Worm (Caenorhabditis elegans) whole organism, L4 larva: Measurements from ENCODE around the gene moc-5.

Source experiments
- F37D6.2 ChIP-seq: sonication (generic microtip); optimal IDR thresholded peaks from 2 replicates; lab custom pipeline; 2016; ENCODE audit warnings: mild to moderate bottlenecking, missing genetic modification characterization, missing compliant biosample characterization
- R02D3.7 ChIP-seq: fragments of 150-350 bp; sonication (generic microtip); optimal IDR thresholded peaks from 3 replicates; lab custom pipeline; 2014; ENCODE audit warnings: missing biosample characterization, missing genetic modification characterization
- T20F7.1 ChIP-seq: fragments of 200-800 bp; sonication (Bioruptor generic); optimal IDR thresholded peaks from 2 replicates; lab custom pipeline; 2018; ENCODE audit warnings: mild to moderate bottlenecking, missing genetic modification characterization, missing compliant biosample characterization
- aha-1 ChIP-seq: fragments of 150-350 bp; peaks from one replicate; lab custom pipeline; 2014; ENCODE audit warnings: missing biosample characterization, missing genetic modification characterization
- ceh-20 ChIP-seq: fragments of 200-800 bp; sonication (Bioruptor generic); IDR thresholded peaks from 2 replicates; pipeline ENCODE4 v1.3.6; 2022; ENCODE audit warnings: missing genetic modification reagents, missing genetic modification characterization, missing compliant biosample characterization
- ceh-32 ChIP-seq: sonication (generic microtip); optimal IDR thresholded peaks from 2 replicates; lab custom pipeline; 2016; ENCODE audit warnings: mild to moderate bottlenecking, missing genetic modification characterization, missing compliant biosample characterization; ENCODE audit not compliant: poor library complexity
- cey-2 ChIP-seq: sonication (generic microtip); optimal IDR thresholded peaks from 3 replicates; lab custom pipeline; 2017; ENCODE audit warnings: missing genetic modification characterization, mild to moderate bottlenecking, missing compliant biosample characterization, antibody characterized with exemption, borderline replicate concordance; ENCODE audit not compliant: insufficient read depth
- daf-12 ChIP-seq: fragments of 150-350 bp; optimal IDR thresholded peaks from 2 replicates; lab custom pipeline; 2014; ENCODE audit warnings: missing biosample characterization, missing genetic modification reagents, missing genetic modification characterization
- daf-16 ChIP-seq, 3 experiments: sonication (generic microtip); optimal IDR thresholded peaks; 2 replicates each; lab custom pipeline; 2016 to 2017; ENCODE audit warnings: missing genetic modification characterization in 3 of 3, missing genetic modification reagents in 3 of 3, mild to moderate bottlenecking in 2 of 3, missing compliant biosample characterization in 2 of 3, missing biosample characterization in 1 of 3, moderate library complexity in 1 of 3
- dmd-6 ChIP-seq: fragments of 200-800 bp; sonication (Bioruptor generic); IDR thresholded peaks from 2 replicates; pipeline ENCODE4 v1.3.6; 2022; ENCODE audit warnings: missing genetic modification reagents, missing genetic modification characterization, missing compliant biosample characterization
- dmd-8 ChIP-seq: fragments of 200-800 bp; sonication (Bioruptor generic); IDR thresholded peaks from 2 replicates; pipeline ENCODE4 v1.3.6; 2022; ENCODE audit warnings: missing genetic modification characterization, missing compliant biosample characterization
- dmd-9 ChIP-seq: fragments of 200-800 bp; sonication (Bioruptor generic); IDR thresholded peaks from 2 replicates; pipeline ENCODE4 v1.3.6; 2022; ENCODE audit warnings: missing genetic modification reagents, missing genetic modification characterization, missing compliant biosample characterization
- dve-1 ChIP-seq: sonication (generic microtip); optimal IDR thresholded peaks from 2 replicates; lab custom pipeline; 2017; ENCODE audit warnings: antibody characterized with exemption, mild to moderate bottlenecking, missing genetic modification characterization, missing compliant biosample characterization; ENCODE audit not compliant: insufficient read depth
- gei-8 ChIP-seq: fragments of 200-800 bp; sonication (Bioruptor generic); optimal IDR thresholded peaks from 2 replicates; lab custom pipeline; 2018; ENCODE audit warnings: mild to moderate bottlenecking, missing genetic modification characterization, missing compliant biosample characterization
- hlh-30 ChIP-seq: sonication (generic microtip); optimal IDR thresholded peaks from 2 replicates; lab custom pipeline; 2017; ENCODE audit warnings: antibody characterized with exemption, mild to moderate bottlenecking, missing genetic modification characterization, missing compliant biosample characterization; ENCODE audit not compliant: insufficient read depth
- lin-1 ChIP-seq: fragments of 200-800 bp; sonication (Bioruptor generic); IDR thresholded peaks from 2 replicates; pipeline ENCODE4 v1.3.6; 2022; ENCODE audit warnings: missing genetic modification reagents, missing genetic modification characterization, missing compliant biosample characterization
- lin-13 ChIP-seq: fragments of 150-350 bp; optimal IDR thresholded peaks from 2 replicates; lab custom pipeline; 2014; ENCODE audit warnings: missing biosample characterization, missing genetic modification reagents, missing genetic modification characterization
- lin-15B ChIP-seq: fragments of 150-350 bp; sonication (generic microtip); optimal IDR thresholded peaks from 3 replicates; lab custom pipeline; 2014; ENCODE audit warnings: missing biosample characterization, missing genetic modification characterization
- madf-5 ChIP-seq, 2 experiments: fragments of 200-800 bp; sonication (Bioruptor generic); IDR thresholded peaks; 2 replicates each; pipeline ENCODE4 v1.3.6; 2022; ENCODE audit warnings: missing compliant biosample characterization in 2 of 2, missing genetic modification characterization in 2 of 2
- madf-9 ChIP-seq: fragments of 200-800 bp; sonication (Bioruptor generic); conservative IDR thresholded peaks from 2 replicates; pipeline ENCODE4 v1.3.6; 2022; ENCODE audit warnings: missing genetic modification reagents, missing genetic modification characterization, missing compliant biosample characterization
- mdl-1 ChIP-seq, 2 experiments: fragments of 150-350 bp in 1 of 2; sonication (generic microtip) in 1 of 2; optimal IDR thresholded peaks; 2 replicates each; lab custom pipeline; 2014 to 2017; ENCODE audit warnings: missing biosample characterization in 2 of 2, missing genetic modification characterization in 2 of 2
- mep-1 ChIP-seq: fragments of 150-350 bp; sonication (generic microtip); optimal IDR thresholded peaks from 3 replicates; lab custom pipeline; 2014; ENCODE audit warnings: missing biosample characterization, missing genetic modification characterization
- mes-2 ChIP-seq: sonication (generic microtip); optimal IDR thresholded peaks from 2 replicates; lab custom pipeline; 2016; ENCODE audit warnings: missing genotype, mild to moderate bottlenecking, missing genetic modification characterization, missing compliant biosample characterization; ENCODE audit not compliant: poor library complexity, severe bottlenecking
- mxl-3 ChIP-seq: fragments of 200-800 bp; sonication (Bioruptor generic); optimal IDR thresholded peaks from 2 replicates; lab custom pipeline; 2018; ENCODE audit warnings: mild to moderate bottlenecking, missing genetic modification characterization, missing compliant biosample characterization
- nhr-10 ChIP-seq: fragments of 150-350 bp; optimal IDR thresholded peaks from 2 replicates; lab custom pipeline; 2014; ENCODE audit warnings: missing biosample characterization, missing genetic modification characterization
- nhr-11 ChIP-seq: fragments of 150-350 bp; optimal IDR thresholded peaks from 2 replicates; lab custom pipeline; 2014; ENCODE audit warnings: missing biosample characterization, missing genetic modification characterization
- nhr-111 ChIP-seq: fragments of 200-800 bp; sonication (Bioruptor generic); optimal IDR thresholded peaks from 2 replicates; lab custom pipeline; 2018; ENCODE audit warnings: mild to moderate bottlenecking, missing genetic modification characterization, missing compliant biosample characterization
- nhr-25 ChIP-seq: sonication (generic microtip); optimal IDR thresholded peaks from 2 replicates; lab custom pipeline; 2017; ENCODE audit warnings: missing genetic modification characterization, mild to moderate bottlenecking, missing compliant biosample characterization, antibody characterized with exemption, moderate library complexity, borderline replicate concordance; ENCODE audit not compliant: insufficient read depth
- nhr-28 ChIP-seq: fragments of 150-350 bp; optimal IDR thresholded peaks from 2 replicates; lab custom pipeline; 2014; ENCODE audit warnings: missing biosample characterization, missing genetic modification characterization
- pqm-1 ChIP-seq: sonication (generic microtip); optimal IDR thresholded peaks from 2 replicates; lab custom pipeline; 2017; ENCODE audit warnings: missing biosample characterization, missing genetic modification characterization
- sdz-12 ChIP-seq: fragments of 200-800 bp; sonication (Bioruptor generic); optimal IDR thresholded peaks from 2 replicates; lab custom pipeline; 2018; ENCODE audit warnings: mild to moderate bottlenecking, missing genetic modification characterization, missing compliant biosample characterization
- snpc-1.2 ChIP-seq: fragments of 200-800 bp; sonication (Bioruptor generic); IDR thresholded peaks from 2 replicates; pipeline ENCODE4 v1.3.6; 2022; ENCODE audit warnings: missing genetic modification reagents, missing genetic modification characterization, missing compliant biosample characterization
- tag-97 ChIP-seq: fragments of 200-800 bp; sonication (Bioruptor generic); IDR thresholded peaks from 2 replicates; pipeline ENCODE4 v1.3.6; 2022; ENCODE audit warnings: missing genetic modification characterization, missing compliant biosample characterization
- tra-1 ChIP-seq: fragments of 200-800 bp; sonication (Bioruptor generic); IDR thresholded peaks from 2 replicates; pipeline ENCODE4 v1.3.6; 2022; ENCODE audit warnings: missing genetic modification reagents, missing genetic modification characterization, missing compliant biosample characterization
- unc-62 ChIP-seq, 3 experiments: fragments of 150-350 bp in 1 of 3; sonication (generic microtip); optimal IDR thresholded peaks in 2 of 3; peaks in 1 of 3; 1 replicate in 1 of 3; 2 replicates in 2 of 3; lab custom pipeline; 2014 to 2017; ENCODE audit warnings: missing biosample characterization in 3 of 3, missing genetic modification characterization in 3 of 3, missing genetic modification reagents in 3 of 3, missing genotype in 1 of 3

Gene moc-5

ce11 chrX:9602625-9603024 lies 36.8 kb upstream of the moc-5 start (continued):
- TF ChIP-seq nhr-25 (tag; lab: Kevin White, UChicago), result no peak
- TF ChIP-seq pqm-1 (tag; lab: Kevin White, UChicago), result peak; percentile 77
- no peak for TF ChIP-seq nhr-11 (tag; lab: Kevin White, UChicago)
- no peak for TF ChIP-seq madf-5 (GFP tag; IDR thresholded peaks at IDR 0.05; lab: Robert Waterston, UW)
- TF ChIP-seq dmd-9 (GFP tag; lab: Robert Waterston, UW), result no peak
- no peak for TF ChIP-seq daf-16 (GFP tag; optimal IDR thresholded peaks at IDR 0.05; lab: Kevin White, UChicago)
- peak; percentile 76 for TF ChIP-seq daf-16 (tag; optimal IDR thresholded peaks at IDR 0.05; lab: Kevin White, UChicago)
- no peak for TF ChIP-seq lin-13 (GFP tag; lab: Kevin White, UChicago)
- TF ChIP-seq dmd-8 (GFP tag; lab: Robert Waterston, UW), result no peak
- no peak for TF ChIP-seq tra-1 (GFP tag; lab: Robert Waterston, UW)

- TF ChIP-seq snpc-1.2 (GFP tag; lab: Robert Waterston, UW) (no peak), lin-1 (GFP tag; lab: Robert Waterston, UW) (no peak), nhr-10 (tag; lab: Kevin White, UChicago) (no peak), lin-15B (tag; lab: Kevin White, UChicago) (no peak), madf-9 (no peak), hlh-30 (tag; lab: Kevin White, UChicago) (no peak), mep-1 (tag; lab: Kevin White, UChicago) (no peak), nhr-111 (GFP tag; lab: Kevin White, UChicago) (no peak), nhr-28 (no peak), ceh-20 (GFP tag; lab: Robert Waterston, UW) (no peak)
These were observed 31.5 kb upstream of the moc-5 start for ce11 chrX:9597299-9597698.

ce11 chrX:9589123-9589522 lies 23.3 kb upstream of the moc-5 start, which contains the start of gene del-8:
TSS of gene del-8 (plus strand) at chrX:9589423.
- no peak for TF ChIP-seq mes-2 (tag; lab: Kevin White, UChicago)
- TF ChIP-seq gei-8, result no peak
- no peak for TF ChIP-seq dmd-6 (GFP tag; lab: Robert Waterston, UW)
- TF ChIP-seq ceh-32 (tag; lab: Kevin White, UChicago), result no peak

- TF ChIP-seq ceh-20 (GFP tag; lab: Robert Waterston, UW), result no peak
- TF ChIP-seq F37D6.2 (tag; lab: Kevin White, UChicago), result no peak
- TF ChIP-seq madf-9, result no peak
- TF ChIP-seq R02D3.7, result no peak
- TF ChIP-seq aha-1 (tag; lab: Kevin White, UChicago), result peak; percentile 15
These were observed 21.9 kb upstream of the moc-5 start, which contains the start of gene gpx-3 for ce11 chrX:9587642-9588041. TSS of gene gpx-3 (plus strand) at chrX:9587942.

ce11 chrX:9585584-9586166 lies 19.9 kb upstream of the moc-5 start:
- peak in 1 of 2 experiments; percentile 96 for TF ChIP-seq unc-62 (GFP tag; optimal IDR thresholded peaks at IDR 0.05 in 1 of 2; lab: Kevin White, UChicago)
- TF ChIP-seq unc-62 (tag; optimal IDR thresholded peaks at IDR 0.05; lab: Kevin White, UChicago), result no peak
- TF ChIP-seq mep-1 (tag; lab: Kevin White, UChicago), result no peak
- no peak for TF ChIP-seq cey-2 (tag; lab: Kevin White, UChicago)

ce11 chrX:9584333-9584732 lies 18.6 kb upstream of the moc-5 start, which contains the start of gene gpx-5:
TSS of gene gpx-5 (plus strand) at chrX:9584668.
- TF ChIP-seq pqm-1 (tag; lab: Kevin White, UChicago) (no peak), tag-97 (GFP tag; lab: Robert Waterston, UW) (no peak), mdl-1 (tag; optimal IDR thresholded peaks at IDR 0.05; lab: Kevin White, UChicago) (peak in 1 of 2 experiments; percentile 30), aha-1 (tag; lab: Kevin White, UChicago) (peak; percentile 12), T20F7.1 (no peak), unc-62 (GFP tag; optimal IDR thresholded peaks at IDR 0.05 in 1 of 2; lab: Kevin White, UChicago) (peak in 1 of 2 experiments; percentile 87), unc-62 (tag; optimal IDR thresholded peaks at IDR 0.05; lab: Kevin White, UChicago) (no peak), sdz-12 (no peak), daf-12 (tag; lab: Kevin White, UChicago) (no peak), dve-1 (peak; percentile 1), hlh-30 (tag; lab: Kevin White, UChicago) (no peak), nhr-28 (peak; percentile 35), mxl-3 (GFP tag; lab: Kevin White, UChicago) (peak; percentile 14)
- TF ChIP-seq, all 104 proteins: peak for 6
